Worm (Caenorhabditis elegans): ENCODE results near the gene C03B8.3.
A peak's percentile ranks its signal among the peaks of the same experiment; 100 is the strongest.

The C03B8.3 gene

DNA sequence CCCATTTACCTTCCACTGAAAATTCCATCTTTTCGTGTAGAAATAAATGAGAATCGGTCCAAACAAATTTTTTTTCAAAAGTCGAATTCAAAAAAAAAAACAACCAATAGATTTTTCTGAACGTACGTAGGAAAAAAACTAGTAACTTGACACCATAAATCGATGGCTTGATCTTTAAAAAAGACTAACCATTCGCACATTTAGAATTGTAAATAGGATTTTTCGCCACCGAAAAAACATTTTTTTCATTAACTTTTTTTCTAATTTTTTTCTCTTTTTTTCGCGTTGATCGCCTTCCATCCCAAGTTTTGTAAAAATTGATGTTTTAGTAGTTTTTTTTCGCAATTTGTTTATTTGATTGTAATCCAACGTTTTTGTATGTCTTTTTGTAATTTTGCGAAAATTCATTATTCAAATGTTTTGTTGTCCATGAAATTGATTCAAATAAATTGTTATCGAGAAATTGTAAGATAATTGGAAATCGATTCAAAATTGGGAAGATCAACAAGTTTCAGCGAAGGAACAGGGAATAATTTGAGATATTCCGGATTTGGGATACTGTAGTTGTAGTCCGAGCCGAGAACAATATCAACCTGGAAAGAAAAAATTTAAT is 25.6 kb downstream of the C03B8.3 start:
- TF ChIP-seq ztf-29 (GFP tag; IDR thresholded peaks at IDR 0.05): no peak
- TF ChIP-seq klf-2 (GFP tag; conservative IDR thresholded peaks at IDR 0.05): no peak

DNA sequence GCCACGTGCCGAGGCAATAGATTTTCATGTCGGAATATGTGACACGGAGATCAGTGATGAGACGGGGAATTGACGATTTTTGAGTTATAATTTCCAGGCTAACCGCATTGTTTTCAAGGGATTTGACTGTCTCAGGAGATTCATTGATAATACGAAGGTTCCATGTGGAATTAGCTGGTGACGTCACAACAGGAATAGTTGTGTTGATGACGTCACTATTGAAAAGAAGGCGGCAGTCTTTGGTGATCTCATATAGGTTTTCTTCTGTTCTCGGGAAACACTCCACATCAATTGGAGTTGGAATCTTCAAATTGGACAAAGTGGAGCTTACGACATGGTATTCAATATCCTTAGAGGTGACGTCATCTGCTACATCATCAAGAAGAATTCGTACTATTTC is 31.1 kb downstream of the C03B8.3 start:
- TF ChIP-seq ztf-23 (GFP tag; IDR thresholded peaks at IDR 0.05) (no peak), flt-1 (GFP tag; IDR thresholded peaks at IDR 0.05) (no peak), tab-1 (GFP tag; IDR thresholded peaks at IDR 0.05) (no peak)

DNA sequence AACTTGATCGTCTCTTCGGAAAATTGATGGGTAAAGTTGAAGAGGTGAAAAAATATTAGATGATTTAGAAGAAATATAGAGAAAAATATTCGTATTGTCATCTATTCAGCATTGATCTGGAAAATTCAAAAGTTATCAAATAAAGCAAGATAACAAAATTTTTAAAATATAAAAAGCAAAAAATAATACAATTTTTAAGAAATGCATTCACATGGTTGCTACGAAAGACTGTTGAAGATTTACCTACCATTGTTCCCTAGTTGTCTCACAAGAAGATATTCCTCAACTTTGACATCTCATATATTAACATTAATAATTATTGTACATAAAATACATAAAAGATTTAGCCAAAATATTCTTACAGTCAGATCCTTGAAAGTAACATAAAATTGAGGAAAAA is 42.2 kb downstream of the C03B8.3 start, which contains the start of gene cdh-3:
cdh-3 (minus strand) TSS at position 101 of the 400 bp plus-strand sequence.
- no peak for TF ChIP-seq ztf-23 (GFP tag; IDR thresholded peaks at IDR 0.05)
- no peak for TF ChIP-seq T22C8.4 (GFP tag; IDR thresholded peaks at IDR 0.05)
- TF ChIP-seq cog-1 (tag; optimal IDR thresholded peaks at IDR 0.05): no peak
- no peak for TF ChIP-seq ztf-29 (GFP tag; IDR thresholded peaks at IDR 0.05)
- TF ChIP-seq tab-1 (GFP tag; IDR thresholded peaks at IDR 0.05): no peak
- no peak for TF ChIP-seq flt-1 (GFP tag; IDR thresholded peaks at IDR 0.05)
- TF ChIP-seq ref-1 (GFP tag; conservative IDR thresholded peaks at IDR 0.05): no peak
- no peak for TF ChIP-seq klf-2 (GFP tag; conservative IDR thresholded peaks at IDR 0.05)
- TF ChIP-seq med-1 (GFP tag; optimal IDR thresholded peaks at IDR 0.05; ENCODE audit: insufficient read depth): no peak

- no peak for TF ChIP-seq flt-1 (GFP tag; IDR thresholded peaks at IDR 0.05)
- no peak for TF ChIP-seq cog-1 (tag; optimal IDR thresholded peaks at IDR 0.05)
- TF ChIP-seq T22C8.4 (GFP tag; IDR thresholded peaks at IDR 0.05): no peak
- no peak for TF ChIP-seq tab-1 (GFP tag; IDR thresholded peaks at IDR 0.05)
- no peak for TF ChIP-seq ztf-23 (GFP tag; IDR thresholded peaks at IDR 0.05)
- no peak for TF ChIP-seq med-1 (GFP tag; optimal IDR thresholded peaks at IDR 0.05; ENCODE audit: insufficient read depth)
- TF ChIP-seq ref-1 (GFP tag; conservative IDR thresholded peaks at IDR 0.05): no peak
- no peak for TF ChIP-seq ztf-29 (GFP tag; IDR thresholded peaks at IDR 0.05)
- no peak for TF ChIP-seq klf-2 (GFP tag; conservative IDR thresholded peaks at IDR 0.05)
Measured at ce11 chrIII:7758562-7758961, 46.5 kb downstream of the C03B8.3 start, which contains the start of gene pcp-1. pcp-1 (plus strand) TSS chrIII:7758903.

- no peak for TF ChIP-seq flt-1 (GFP tag; IDR thresholded peaks at IDR 0.05)
- TF ChIP-seq klf-2 (GFP tag; conservative IDR thresholded peaks at IDR 0.05): no peak
- no peak for TF ChIP-seq tab-1 (GFP tag; IDR thresholded peaks at IDR 0.05)
- no peak for TF ChIP-seq ref-1 (GFP tag; conservative IDR thresholded peaks at IDR 0.05)
- no peak for TF ChIP-seq ztf-29 (GFP tag; IDR thresholded peaks at IDR 0.05)
- no peak for TF ChIP-seq T22C8.4 (GFP tag; IDR thresholded peaks at IDR 0.05)
- TF ChIP-seq med-1 (GFP tag; optimal IDR thresholded peaks at IDR 0.05; ENCODE audit: insufficient read depth): no peak
- no peak for TF ChIP-seq cog-1 (tag; optimal IDR thresholded peaks at IDR 0.05)
- TF ChIP-seq ztf-23 (GFP tag; IDR thresholded peaks at IDR 0.05): no peak
Measured at ce11 chrIII:7762250-7762649, 50.1 kb downstream of the C03B8.3 start.

DNA sequence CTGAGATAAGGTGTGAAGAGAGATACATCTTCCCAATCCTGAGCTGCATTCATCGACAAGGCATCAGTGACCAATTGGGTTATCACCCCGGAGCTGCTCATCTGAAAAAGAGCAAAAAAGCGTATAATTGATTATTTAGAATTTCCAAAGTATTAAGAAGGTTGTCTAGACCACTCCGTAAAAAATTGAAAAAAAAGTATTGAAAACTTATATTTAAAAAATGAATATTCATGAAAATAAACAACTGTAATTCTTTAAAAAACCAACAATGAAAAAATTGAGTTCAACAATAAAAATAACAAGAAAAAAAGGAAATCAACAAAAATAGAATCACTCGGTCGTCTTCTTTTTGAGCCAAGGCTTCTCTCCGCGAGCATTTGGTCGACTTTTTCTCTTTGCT is 51.4 kb downstream of the C03B8.3 start, which contains the start of gene mtx-2:
mtx-2 (minus strand) TSS at position 101 of the 400 bp plus-strand sequence.
- TF ChIP-seq ref-1 (GFP tag; conservative IDR thresholded peaks at IDR 0.05): no peak
- TF ChIP-seq ztf-23 (GFP tag; IDR thresholded peaks at IDR 0.05): no peak
- TF ChIP-seq T22C8.4 (GFP tag; IDR thresholded peaks at IDR 0.05): no peak

ce11 chrIII:7765974-7766373 is 53.9 kb downstream of the C03B8.3 start, which contains the start of gene ZK686.2:
ZK686.2 (minus strand) TSS chrIII:7766052.
- no peak for TF ChIP-seq tab-1 (GFP tag; IDR thresholded peaks at IDR 0.05)
- no peak for TF ChIP-seq ztf-23 (GFP tag; IDR thresholded peaks at IDR 0.05)
- TF ChIP-seq klf-2 (GFP tag; conservative IDR thresholded peaks at IDR 0.05): no peak
- no peak for TF ChIP-seq ref-1 (GFP tag; conservative IDR thresholded peaks at IDR 0.05)
- no peak for TF ChIP-seq med-1 (GFP tag; optimal IDR thresholded peaks at IDR 0.05; ENCODE audit: insufficient read depth)
- no peak for TF ChIP-seq cog-1 (tag; optimal IDR thresholded peaks at IDR 0.05)
- TF ChIP-seq flt-1 (GFP tag; IDR thresholded peaks at IDR 0.05): 0 out of 2 replicates have a peak, but pooled peaks have one; percentile 19
- peak; percentile 55 for TF ChIP-seq T22C8.4 (GFP tag; IDR thresholded peaks at IDR 0.05)
- no peak for TF ChIP-seq ztf-29 (GFP tag; IDR thresholded peaks at IDR 0.05)

Data from whole organism, midembryonic.